Worm (Caenorhabditis elegans) whole organism, early embryonic: ENCODE data around the gene C15H9.3.

Experiments
- B0310.2 ChIP-seq: sonication (generic microtip); optimal IDR thresholded peaks from 2 replicates; lab custom pipeline; 2016; ENCODE audit warnings: mild to moderate bottlenecking, missing genetic modification characterization, missing compliant biosample characterization
- F13C5.2 ChIP-seq: sonication (generic microtip); optimal IDR thresholded peaks from 2 replicates; lab custom pipeline; 2017; ENCODE audit warnings: mild to moderate bottlenecking, missing genetic modification characterization, inconsistent platforms, missing compliant biosample characterization
- aly-1 ChIP-seq: sonication (generic microtip); optimal IDR thresholded peaks from 2 replicates; lab custom pipeline; 2016; ENCODE audit warnings: missing genetic modification characterization, missing compliant biosample characterization
- ama-1 ChIP-seq: fragments of 150-350 bp; optimal IDR thresholded peaks from 2 replicates; lab custom pipeline; 2014
- ceh-36 ChIP-seq: sonication (generic microtip); optimal IDR thresholded peaks from 2 replicates; lab custom pipeline; 2016; ENCODE audit warnings: missing genetic modification characterization, inconsistent platforms, missing compliant biosample characterization
- flt-1 ChIP-seq: fragments of 200-800 bp; sonication (Bioruptor generic); IDR thresholded peaks from 2 replicates; pipeline ENCODE4 v1.3.6; 2022; ENCODE audit warnings: missing genetic modification characterization, missing compliant biosample characterization
- hmbx-1 ChIP-seq: sonication (generic microtip); optimal IDR thresholded peaks from 2 replicates; lab custom pipeline; 2016; ENCODE audit warnings: mild to moderate bottlenecking, missing genetic modification characterization, missing compliant biosample characterization
- hmg-4 ChIP-seq: fragments of 200-800 bp; sonication (Bioruptor generic); optimal IDR thresholded peaks from 2 replicates; lab custom pipeline; 2018; ENCODE audit warnings: mild to moderate bottlenecking, missing genetic modification characterization, missing compliant biosample characterization
- sea-1 ChIP-seq: fragments of 200-800 bp; sonication (Bioruptor generic); conservative IDR thresholded peaks from 2 replicates; pipeline ENCODE4 v1.3.6; 2022; ENCODE audit warnings: missing genetic modification characterization, missing compliant biosample characterization
- tbx-11 ChIP-seq: fragments of 200-800 bp; sonication (Bioruptor generic); IDR thresholded peaks from 2 replicates; pipeline ENCODE4 v1.3.6; 2022; ENCODE audit warnings: missing genetic modification characterization, missing compliant biosample characterization

DNA sequence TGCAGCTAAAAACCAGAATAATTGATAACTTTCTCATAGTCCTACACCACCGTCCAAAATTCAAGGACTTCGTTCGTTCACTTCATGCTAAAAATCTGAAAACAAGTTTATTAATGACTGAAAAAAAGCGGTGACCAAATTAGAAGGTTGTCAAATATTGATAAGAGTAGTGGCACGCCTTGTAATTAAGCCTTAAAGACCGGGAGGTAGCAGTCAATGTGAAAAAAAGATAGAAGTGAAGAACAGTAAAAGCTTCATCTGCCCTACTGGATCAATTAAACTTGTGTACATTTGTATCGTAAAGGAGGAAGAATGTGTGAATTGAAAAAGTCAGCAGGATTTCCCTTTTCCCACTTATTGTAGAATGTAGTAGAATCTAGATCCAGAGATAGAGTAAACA, 34.8 kb downstream of the C15H9.3 start, which contains the start of gene tag-275:
- TF ChIP-seq ceh-36 (no peak), tbx-11 (GFP tag; lab: Robert Waterston, UW) (no peak), hmbx-1 (no peak), aly-1 (tag; lab: Kevin White, UChicago) (no peak), F13C5.2 (tag; lab: Kevin White, UChicago) (no peak), sea-1 (no peak), hmg-4 (GFP tag; lab: Kevin White, UChicago) (no peak), flt-1 (GFP tag; lab: Robert Waterston, UW) (no peak), B0310.2 (tag; lab: Kevin White, UChicago) (no peak), ama-1 (lab: Kevin White, UChicago) (no peak)
